Fruit fly (Drosophila melanogaster) whole organism, embryonic: Measurements from ENCODE around the gene CG7402.

Experiments
- Atf6 ChIP-seq: fragments of 200-800 bp; sonication (Bioruptor generic); IDR thresholded peaks from 2 replicates; pipeline ENCODE4 v1.3.6; 2022; ENCODE audit warnings: missing biosample characterization, missing genetic modification characterization
- B-H1 ChIP-seq: fragments of 200-800 bp; sonication (Bioruptor generic); IDR thresholded peaks from 3 replicates; pipeline ENCODE4 v1.3.6; 2022; ENCODE audit warnings: missing biosample characterization, missing genetic modification characterization
- CG10321 ChIP-seq: fragments of 200-800 bp; sonication (Bioruptor generic); IDR thresholded peaks from 2 replicates; pipeline ENCODE4 v1.3.6; 2022; ENCODE audit warnings: missing biosample characterization, missing genetic modification characterization
- CG10979 ChIP-seq: fragments of 200-800 bp; sonication (Bioruptor generic); optimal IDR thresholded peaks from 2 replicates; lab custom pipeline; 2018; ENCODE audit warnings: missing biosample characterization, mild to moderate bottlenecking, missing genetic modification characterization, moderate library complexity
- CG12104 ChIP-seq: fragments of 200-800 bp; sonication (Bioruptor generic); optimal IDR thresholded peaks from 3 replicates; lab custom pipeline; 2016; ENCODE audit warnings: missing biosample characterization, missing genetic modification characterization
- CG15011 ChIP-seq: fragments of 200-800 bp; sonication (Bioruptor generic); optimal IDR thresholded peaks from 3 replicates; lab custom pipeline; 2018; ENCODE audit warnings: missing biosample characterization, mild to moderate bottlenecking, missing genetic modification characterization
- CG17385 ChIP-seq: fragments of 200-800 bp; sonication (Bioruptor generic); optimal IDR thresholded peaks from 3 replicates; lab custom pipeline; 2018; ENCODE audit warnings: missing biosample characterization, mild to moderate bottlenecking, missing genetic modification characterization
- CG17912 ChIP-seq: fragments of 200-800 bp; sonication (Bioruptor generic); optimal IDR thresholded peaks from 2 replicates; lab custom pipeline; 2018; ENCODE audit warnings: missing biosample characterization, mild to moderate bottlenecking, missing genetic modification characterization
- CG1792 ChIP-seq: fragments of 200-800 bp; sonication (Bioruptor generic); optimal IDR thresholded peaks from 2 replicates; lab custom pipeline; 2016; ENCODE audit warnings: missing biosample characterization, missing genetic modification characterization
- CG18599 ChIP-seq: fragments of 200-800 bp; sonication (Bioruptor generic); optimal IDR thresholded peaks from 3 replicates; lab custom pipeline; 2017; ENCODE audit warnings: missing biosample characterization, missing genetic modification characterization, mild to moderate bottlenecking, moderate library complexity, missing genetic modification reagents
- CG18764 ChIP-seq: fragments of 200-800 bp; sonication (Bioruptor generic); optimal IDR thresholded peaks from 3 replicates; lab custom pipeline; 2016; ENCODE audit warnings: missing biosample characterization, missing genetic modification characterization
- CG2712 ChIP-seq: fragments of 200-800 bp; optimal IDR thresholded peaks from 3 replicates; lab custom pipeline; 2019; ENCODE audit warnings: missing biosample characterization, mild to moderate bottlenecking, missing genetic modification characterization, moderate library complexity
- CG33213 ChIP-seq: fragments of 200-800 bp; sonication (Bioruptor generic); optimal IDR thresholded peaks from 3 replicates; lab custom pipeline; 2016; ENCODE audit warnings: missing biosample characterization, missing genetic modification characterization
- CG4282 ChIP-seq: fragments of 200-800 bp; sonication (Bioruptor generic); optimal IDR thresholded peaks from 2 replicates; lab custom pipeline; 2016; ENCODE audit warnings: missing biosample characterization, missing genetic modification characterization
- CG4820 ChIP-seq: fragments of 200-800 bp; sonication (Bioruptor generic); optimal IDR thresholded peaks from 3 replicates; lab custom pipeline; 2016; ENCODE audit warnings: missing biosample characterization, missing genetic modification characterization
- CG4854 ChIP-seq: fragments of 200-800 bp; sonication (Bioruptor generic); optimal IDR thresholded peaks from 2 replicates; lab custom pipeline; 2016; ENCODE audit warnings: missing biosample characterization, missing genetic modification characterization, inconsistent platforms
- CG6175 ChIP-seq: fragments of 200-800 bp; sonication (Bioruptor generic); IDR thresholded peaks from 3 replicates; pipeline ENCODE4 v1.3.6; 2022; ENCODE audit warnings: missing biosample characterization, missing genetic modification characterization
- CG6813 ChIP-seq: fragments of 200-800 bp; sonication (Bioruptor generic); optimal IDR thresholded peaks from 2 replicates; lab custom pipeline; 2017; ENCODE audit warnings: missing biosample characterization, missing genetic modification characterization, mild to moderate bottlenecking, moderate library complexity, missing genetic modification reagents
- CG7556 ChIP-seq: fragments of 200-800 bp; sonication (Bioruptor generic); optimal IDR thresholded peaks from 2 replicates; lab custom pipeline; 2017; ENCODE audit warnings: missing biosample characterization, mild to moderate bottlenecking, missing genetic modification characterization
- CG8290 ChIP-seq, 3 experiments: fragments of 200-800 bp; sonication (Bioruptor generic); optimal IDR thresholded peaks; 2 replicates each; lab custom pipeline; 2016 to 2019; ENCODE audit warnings: missing biosample characterization in 3 of 3, missing genetic modification characterization in 3 of 3, mild to moderate bottlenecking in 2 of 3, moderate library complexity in 1 of 3
- CG8478 ChIP-seq: fragments of >200 bp; optimal IDR thresholded peaks from 2 replicates; lab custom pipeline; 2018
- Doc2 ChIP-seq: fragments of 200-800 bp; sonication (Bioruptor generic); IDR thresholded peaks from 2 replicates; pipeline ENCODE4 v1.3.6; 2022; ENCODE audit warnings: missing biosample characterization, missing genetic modification characterization
- Dref ChIP-seq: fragments of 200-800 bp; sonication (Bioruptor generic); IDR thresholded peaks from 2 replicates; pipeline ENCODE4 v1.3.6; 2022; ENCODE audit warnings: missing biosample characterization, missing genetic modification characterization
- ERR ChIP-seq: fragments of 200-800 bp; sonication (Bioruptor generic); optimal IDR thresholded peaks from 2 replicates; lab custom pipeline; 2016; ENCODE audit warnings: missing biosample characterization, missing genetic modification characterization
- GATAe ChIP-seq: fragments of 200-800 bp; sonication (Bioruptor generic); conservative IDR thresholded peaks from 2 replicates; pipeline ENCODE4 v1.3.6; 2022; ENCODE audit warnings: missing biosample characterization, missing genetic modification characterization
- Gug ChIP-seq: fragments of 200-800 bp; sonication (Bioruptor generic); IDR thresholded peaks from 4 replicates; pipeline ENCODE4 v1.3.6; 2022; ENCODE audit warnings: missing biosample characterization, missing genetic modification characterization
- HHEX ChIP-seq: fragments of 200-800 bp; sonication (Bioruptor generic); optimal IDR thresholded peaks from 3 replicates; lab custom pipeline; 2017; ENCODE audit warnings: missing biosample characterization, mild to moderate bottlenecking, missing genetic modification characterization, missing genetic modification reagents
- HLH3B ChIP-seq: fragments of 200-800 bp; sonication (Bioruptor generic); IDR thresholded peaks from 2 replicates; pipeline ENCODE4 v1.3.6; 2022; ENCODE audit warnings: missing biosample characterization, missing genetic modification characterization
- Hr51 ChIP-seq, 2 experiments: fragments of 200-800 bp; sonication (Bioruptor generic); optimal IDR thresholded peaks; 2 replicates in 1 of 2; 3 replicates in 1 of 2; lab custom pipeline; 2016 to 2018; ENCODE audit warnings: missing biosample characterization in 2 of 2, missing genetic modification characterization in 2 of 2, mild to moderate bottlenecking in 1 of 2, moderate library complexity in 1 of 2
- Kr ChIP-seq: fragments of 200-800 bp; sonication (Bioruptor generic); optimal IDR thresholded peaks from 2 replicates; lab custom pipeline; 2017; ENCODE audit warnings: missing biosample characterization, mild to moderate bottlenecking, missing genetic modification characterization
- NK7.1 ChIP-seq: fragments of 200-800 bp; sonication (Bioruptor generic); optimal IDR thresholded peaks from 3 replicates; lab custom pipeline; 2016; ENCODE audit warnings: missing biosample characterization, missing genetic modification characterization
- Rfx ChIP-seq: fragments of 200-800 bp; sonication (Bioruptor generic); IDR thresholded peaks from 2 replicates; pipeline ENCODE4 v1.3.6; 2022; ENCODE audit warnings: missing biosample characterization, missing genetic modification characterization
- Sox100B ChIP-seq: fragments of 200-800 bp; sonication (Bioruptor generic); optimal IDR thresholded peaks from 3 replicates; lab custom pipeline; 2018; ENCODE audit warnings: missing biosample characterization, mild to moderate bottlenecking, missing genetic modification characterization
- Spps ChIP-seq: fragments of 200-800 bp; sonication (Bioruptor generic); optimal IDR thresholded peaks from 2 replicates; lab custom pipeline; 2018; ENCODE audit warnings: missing biosample characterization, mild to moderate bottlenecking, missing genetic modification characterization
- abd-A ChIP-seq: fragments of 200-800 bp; sonication (Bioruptor generic); optimal IDR thresholded peaks from 3 replicates; lab custom pipeline; 2019; ENCODE audit warnings: missing biosample characterization, mild to moderate bottlenecking, missing genetic modification characterization, moderate library complexity
- ap ChIP-seq: fragments of 200-800 bp; sonication (Bioruptor generic); IDR thresholded peaks from 2 replicates; pipeline ENCODE4 v1.3.6; 2022; ENCODE audit warnings: missing biosample characterization, missing genetic modification characterization
- bcd ChIP-seq: fragments of 200-800 bp; sonication (Bioruptor generic); optimal IDR thresholded peaks from 2 replicates; lab custom pipeline; 2017; ENCODE audit warnings: missing biosample characterization, mild to moderate bottlenecking, missing genetic modification characterization
- br ChIP-seq: fragments of >200 bp; optimal IDR thresholded peaks from 2 replicates; lab custom pipeline; 2017
- cwo ChIP-seq: fragments of 200-800 bp; sonication (Bioruptor generic); optimal IDR thresholded peaks from 3 replicates; lab custom pipeline; 2017; ENCODE audit warnings: missing biosample characterization, missing genetic modification characterization, mild to moderate bottlenecking, moderate library complexity, missing genetic modification reagents
- ems ChIP-seq: fragments of 200-800 bp; sonication (Bioruptor generic); optimal IDR thresholded peaks from 3 replicates; lab custom pipeline; 2016; ENCODE audit warnings: missing biosample characterization, missing genetic modification characterization
- en ChIP-seq: fragments of 200-800 bp; sonication (Bioruptor generic); optimal IDR thresholded peaks from 2 replicates; lab custom pipeline; 2016; ENCODE audit warnings: missing biosample characterization, missing genetic modification characterization
- ftz-f1 ChIP-seq: fragments of 200-800 bp; sonication (Bioruptor generic); optimal IDR thresholded peaks from 2 replicates; lab custom pipeline; 2016; ENCODE audit warnings: missing biosample characterization, missing genetic modification characterization
- lab ChIP-seq: fragments of 200-800 bp; sonication (Bioruptor generic); optimal IDR thresholded peaks from 3 replicates; lab custom pipeline; 2017; ENCODE audit warnings: missing biosample characterization, missing genetic modification characterization, mild to moderate bottlenecking, moderate library complexity, missing genetic modification reagents
- onecut ChIP-seq: fragments of 200-800 bp; sonication (Bioruptor generic); IDR thresholded peaks from 2 replicates; pipeline ENCODE4 v1.3.6; 2022; ENCODE audit warnings: missing biosample characterization, missing genetic modification characterization
- peb ChIP-seq: fragments of 200-800 bp; sonication (Bioruptor generic); IDR thresholded peaks from 2 replicates; pipeline ENCODE4 v1.3.6; 2022; ENCODE audit warnings: missing biosample characterization, missing genetic modification characterization
- scrt ChIP-seq: fragments of 200-800 bp; sonication (Bioruptor generic); optimal IDR thresholded peaks from 2 replicates; lab custom pipeline; 2018; ENCODE audit warnings: missing biosample characterization, mild to moderate bottlenecking, missing genetic modification characterization, moderate library complexity
- sisA ChIP-seq: fragments of 200-800 bp; sonication (Bioruptor generic); IDR thresholded peaks from 2 replicates; pipeline ENCODE4 v1.3.6; 2022; ENCODE audit warnings: missing biosample characterization, missing genetic modification characterization
- tgo ChIP-seq: fragments of 200-800 bp; sonication (Bioruptor generic); IDR thresholded peaks from 3 replicates; pipeline ENCODE4 v1.3.6; 2022; ENCODE audit warnings: missing biosample characterization, missing genetic modification characterization
- toy ChIP-seq: fragments of 200-800 bp; sonication (Bioruptor generic); IDR thresholded peaks from 2 replicates; pipeline ENCODE4 v1.3.6; 2022; ENCODE audit warnings: missing biosample characterization, missing genetic modification characterization
- zen ChIP-seq: fragments of 200-800 bp; sonication (Bioruptor generic); optimal IDR thresholded peaks from 3 replicates; lab custom pipeline; 2018; ENCODE audit warnings: missing biosample characterization, mild to moderate bottlenecking, missing genetic modification characterization, moderate library complexity

Gene CG7402

DNA sequence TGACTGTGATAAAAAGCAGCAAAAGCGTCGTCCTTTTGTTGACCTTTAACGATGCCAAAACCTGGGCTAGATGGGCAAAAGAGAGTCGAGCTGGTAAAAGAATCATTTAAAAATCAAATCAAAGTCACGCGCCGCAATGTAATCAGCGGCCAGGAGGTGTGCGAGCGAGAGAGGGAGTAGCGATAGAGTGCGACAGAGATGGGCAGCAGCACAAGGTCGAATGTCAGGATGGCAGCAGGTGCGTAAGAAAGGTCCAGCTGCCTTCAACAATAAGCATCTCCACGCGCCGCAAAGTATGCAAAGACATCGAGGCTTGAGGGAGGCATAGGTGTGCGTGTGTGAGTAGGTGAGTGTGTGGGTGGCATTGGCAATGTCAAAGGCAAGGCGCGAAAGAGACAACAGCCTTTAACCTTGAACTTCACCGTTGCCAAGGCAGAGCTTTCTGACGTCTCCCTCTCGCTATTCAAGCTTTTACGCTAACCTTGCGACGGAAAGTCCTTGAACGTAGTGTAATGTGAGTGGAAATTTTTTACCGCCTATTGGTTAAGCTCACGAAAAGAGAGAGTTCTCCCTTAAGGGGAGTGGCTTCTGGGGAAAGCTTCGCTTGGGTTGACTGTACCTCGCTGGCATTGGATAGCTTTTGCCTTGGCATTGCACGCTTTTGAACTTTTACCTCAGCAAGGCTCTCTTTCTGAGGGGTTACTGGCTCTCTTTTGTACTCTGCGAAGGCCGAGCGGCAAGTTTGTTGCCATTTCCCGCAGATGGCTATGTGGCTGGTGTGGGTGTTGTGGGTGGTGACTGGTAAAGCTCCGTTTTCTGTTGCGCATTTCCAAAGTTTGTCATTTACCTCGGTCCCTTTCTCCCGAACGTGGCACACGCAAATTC lies 42.4 kb downstream of the CG7402 start (continued):
- TF ChIP-seq CG4820 (GFP tag; lab: Kevin White, UChicago) (no peak), Rfx (GFP tag; lab: Robert Waterston, UW) (peak; percentile 49; the same call in 1 of the 2 replicates), Doc2 (GFP tag; lab: Robert Waterston, UW) (no peak), sisA (GFP tag; lab: Robert Waterston, UW) (no peak), zen (tag; lab: Kevin White, UChicago) (no peak), Hr51 (GFP tag; optimal IDR thresholded peaks at IDR 0.05; lab: Kevin White, UChicago) (peak in 1 of 2 experiments; percentile 18), NK7.1 (GFP tag; lab: Kevin White, UChicago) (no peak), Kr (GFP tag; lab: Kevin White, UChicago) (no peak), CG18764 (GFP tag; lab: Kevin White, UChicago) (no peak), ERR (peak; percentile 78), CG6813 (GFP tag; lab: Kevin White, UChicago) (no peak), CG12104 (GFP tag; lab: Kevin White, UChicago) (no peak), CG8290 (GFP tag; optimal IDR thresholded peaks at IDR 0.05; lab: Kevin White, UChicago) (no peak), CG8290 (tag; optimal IDR thresholded peaks at IDR 0.05; lab: Kevin White, UChicago) (no peak), Spps (tag; lab: Kevin White, UChicago) (no peak), CG4282 (GFP tag; lab: Kevin White, UChicago) (no peak), CG7556 (no peak), GATAe (GFP tag; lab: Robert Waterston, UW) (no peak), B-H1 (no peak), lab (peak; percentile 0), CG10979 (tag; lab: Kevin White, UChicago) (no peak), CG2712 (no peak), CG1792 (GFP tag; lab: Kevin White, UChicago) (no peak), scrt (peak; percentile 62), abd-A (peak; percentile 61), onecut (no peak), Dref (GFP tag; lab: Robert Waterston, UW) (no peak), CG33213 (GFP tag; lab: Kevin White, UChicago) (no peak), CG10321 (peak; percentile 69), CG4854 (GFP tag; lab: Kevin White, UChicago) (no peak), ap (GFP tag; lab: Robert Waterston, UW) (no peak), CG15011 (GFP tag; lab: Kevin White, UChicago) (no peak), Atf6 (no peak), tgo (GFP tag; lab: Robert Waterston, UW) (no peak), CG18599 (peak; percentile 21), en (GFP tag; lab: Kevin White, UChicago) (no peak), Sox100B (GFP tag; lab: Kevin White, UChicago) (no peak), CG17385 (GFP tag; lab: Kevin White, UChicago) (no peak), CG17912 (GFP tag; lab: Kevin White, UChicago) (no peak), HHEX (GFP tag; lab: Kevin White, UChicago) (no peak), Gug (no peak), HLH3B (GFP tag; lab: Robert Waterston, UW) (no peak), cwo (peak; percentile 15), CG6175 (GFP tag; lab: Robert Waterston, UW) (0 out of 3 replicates have a peak, but pooled peaks have one; percentile 28), bcd (GFP tag; lab: Kevin White, UChicago) (no peak), CG8478 (lab: Kevin White, UChicago) (peak; percentile 83), ftz-f1 (GFP tag; lab: Kevin White, UChicago) (peak; percentile 95), toy (GFP tag; lab: Robert Waterston, UW) (no peak), peb (no peak), br (lab: Kevin White, UChicago) (no peak), ems (no peak)
